ENCODE assay signal across 5 worm cellular contexts in the genomic region with DNA sequence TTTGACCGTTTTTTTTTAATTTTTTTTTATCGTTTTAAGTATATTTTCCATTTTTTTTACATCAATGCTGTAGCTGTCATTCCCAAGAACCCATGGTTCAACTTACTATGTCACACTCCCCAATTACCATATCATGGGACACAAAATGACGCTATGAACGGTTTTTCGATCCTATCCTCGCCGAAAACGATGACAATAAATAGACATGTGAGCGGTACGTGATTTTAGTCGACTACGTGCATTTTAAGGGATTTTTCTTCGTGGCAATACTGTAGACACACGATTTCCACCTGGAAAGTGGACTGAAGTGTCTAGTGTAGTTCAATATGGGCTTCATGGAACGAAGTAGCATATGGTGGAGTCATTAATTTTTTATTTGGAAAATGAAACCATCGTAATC.
A peak's percentile ranks its signal among the peaks of the same experiment; 100 is the strongest.
TF ChIP-seq lines count a peak whose summit lies in the region.

No protein-coding gene starts in this region.

TF ChIP-seq in whole organism, L1 larva, 84 proteins besides CTCF, POLR2A, EP300 and RAD21:
- peak; percentile 27 for TF ChIP-seq blmp-1 (tag; optimal IDR thresholded peaks at IDR 0.05; lab: Kevin White, UChicago)
- peak; percentile 65 for TF ChIP-seq nhr-20 (tag; optimal IDR thresholded peaks at IDR 0.05; lab: Kevin White, UChicago)
- peak; percentile 2 for TF ChIP-seq snu-23 (GFP tag; optimal IDR thresholded peaks at IDR 0.05; lab: Kevin White, UChicago)
- TF ChIP-seq nhr-90 (tag; optimal IDR thresholded peaks at IDR 0.05; lab: Kevin White, UChicago; ENCODE audit: poor library complexity), result peak; percentile 18
- TF ChIP-seq ceh-8 (GFP tag; optimal IDR thresholded peaks at IDR 0.05; lab: Kevin White, UChicago), result no peak
- TF ChIP-seq lin-14 (GFP tag; optimal IDR thresholded peaks at IDR 0.05; lab: Kevin White, UChicago), result peak; percentile 10
- peak in 1 of 6 experiments; percentile 47 for TF ChIP-seq elt-3 (tag; optimal IDR thresholded peaks at IDR 0.05; lab: Kevin White, UChicago)
- TF ChIP-seq pax-3 (tag; optimal IDR thresholded peaks at IDR 0.05; lab: Kevin White, UChicago), result no peak
- no peak for TF ChIP-seq jun-1 (tag; optimal IDR thresholded peaks at IDR 0.05; lab: Kevin White, UChicago)
- TF ChIP-seq egl-27 (tag; optimal IDR thresholded peaks at IDR 0.05; lab: Kevin White, UChicago), result no peak
- TF ChIP-seq sox-4 (tag; optimal IDR thresholded peaks at IDR 0.05; lab: Kevin White, UChicago), result no peak
- peak in 1 of 2 experiments; percentile 19 for TF ChIP-seq lin-35 (GFP tag; optimal IDR thresholded peaks at IDR 0.05; lab: Kevin White, UChicago)
- peak; percentile 24 for TF ChIP-seq nhr-71 (tag; optimal IDR thresholded peaks at IDR 0.05; lab: Kevin White, UChicago)
- peak; percentile 49 for TF ChIP-seq aha-1 (tag; optimal IDR thresholded peaks at IDR 0.05; lab: Kevin White, UChicago)
- no peak for TF ChIP-seq ces-1 (GFP tag; optimal IDR thresholded peaks at IDR 0.05; lab: Kevin White, UChicago)
- no peak for TF ChIP-seq mef-2 (tag; optimal IDR thresholded peaks at IDR 0.05; lab: Kevin White, UChicago)

TF ChIP-seq in whole organism, L2 larva, 48 proteins besides CTCF, POLR2A, EP300 and RAD21:
- peak; percentile 67 for TF ChIP-seq nhr-129 (tag; optimal IDR thresholded peaks at IDR 0.05; lab: Kevin White, UChicago)
- TF ChIP-seq nhr-25 (tag; optimal IDR thresholded peaks at IDR 0.05; lab: Kevin White, UChicago), result peak; percentile 45
- TF ChIP-seq mdl-1 (tag; optimal IDR thresholded peaks at IDR 0.05; lab: Kevin White, UChicago), result no peak
- TF ChIP-seq dmd-4 (tag; optimal IDR thresholded peaks at IDR 0.05; lab: Kevin White, UChicago), result no peak
- TF ChIP-seq elt-1 (tag; optimal IDR thresholded peaks at IDR 0.05; lab: Kevin White, UChicago), result no peak
- TF ChIP-seq peb-1 (tag; optimal IDR thresholded peaks at IDR 0.05; lab: Kevin White, UChicago), result no peak
- TF ChIP-seq nhr-21 (tag; optimal IDR thresholded peaks at IDR 0.05; lab: Kevin White, UChicago), result peak; percentile 0

TF ChIP-seq in whole organism, L3 larva, 47 proteins besides CTCF, POLR2A, EP300 and RAD21:
- TF ChIP-seq nfya-1 (tag; optimal IDR thresholded peaks at IDR 0.05; lab: Kevin White, UChicago; ENCODE audit: insufficient read depth), result no peak
- TF ChIP-seq elt-2 (tag; optimal IDR thresholded peaks at IDR 0.05; lab: Kevin White, UChicago), result peak; percentile 29
- no peak for TF ChIP-seq jun-1 (tag; optimal IDR thresholded peaks at IDR 0.05; lab: Kevin White, UChicago)
- no peak for TF ChIP-seq R02D3.7 (tag; optimal IDR thresholded peaks at IDR 0.05; lab: Kevin White, UChicago)
- no peak for TF ChIP-seq pqm-1 (tag; optimal IDR thresholded peaks at IDR 0.05; lab: Kevin White, UChicago)
- TF ChIP-seq ama-1 (optimal IDR thresholded peaks at IDR 0.05; lab: Kevin White, UChicago), result no peak

TF ChIP-seq in whole organism, L4 larva, 104 proteins besides CTCF, POLR2A, EP300 and RAD21:
- TF ChIP-seq unc-39 (tag; optimal IDR thresholded peaks at IDR 0.05; lab: Kevin White, UChicago), result no peak
- no peak for TF ChIP-seq skn-1 (tag; optimal IDR thresholded peaks at IDR 0.05; lab: Kevin White, UChicago)
- TF ChIP-seq rbr-2 (tag; optimal IDR thresholded peaks at IDR 0.05; lab: Kevin White, UChicago), result no peak
- no peak for TF ChIP-seq nhr-6 (tag; optimal IDR thresholded peaks at IDR 0.05; lab: Kevin White, UChicago)
- no peak for TF ChIP-seq mes-2 (tag; optimal IDR thresholded peaks at IDR 0.05; lab: Kevin White, UChicago; ENCODE audit: poor library complexity, severe bottlenecking)
- TF ChIP-seq tag-97 (GFP tag; IDR thresholded peaks at IDR 0.05; lab: Robert Waterston, UW), result no peak
- TF ChIP-seq hif-1 (tag; optimal IDR thresholded peaks at IDR 0.05; lab: Kevin White, UChicago), result peak; percentile 97 to 98
- TF ChIP-seq nhr-237 (tag; optimal IDR thresholded peaks at IDR 0.05; lab: Kevin White, UChicago), result no peak
- no peak for TF ChIP-seq ZK546.5 (tag; optimal IDR thresholded peaks at IDR 0.05; lab: Kevin White, UChicago)
- no peak for TF ChIP-seq mdl-1 (tag; optimal IDR thresholded peaks at IDR 0.05; lab: Kevin White, UChicago)
- TF ChIP-seq set-16 (GFP tag; IDR thresholded peaks at IDR 0.05; lab: Robert Waterston, UW), result no peak
- peak; percentile 85 for TF ChIP-seq nhr-28 (tag; optimal IDR thresholded peaks at IDR 0.05; lab: Kevin White, UChicago)
- TF ChIP-seq dmd-6 (GFP tag; IDR thresholded peaks at IDR 0.05; lab: Robert Waterston, UW), result peak; percentile 68
- TF ChIP-seq hlh-11 (tag; optimal IDR thresholded peaks at IDR 0.05; lab: Kevin White, UChicago), result peak; percentile 8
- TF ChIP-seq T26A8.4 (GFP tag; IDR thresholded peaks at IDR 0.05; lab: Robert Waterston, UW), result no peak
- peak; percentile 50 for TF ChIP-seq dve-1 (tag; optimal IDR thresholded peaks at IDR 0.05; lab: Kevin White, UChicago; ENCODE audit: insufficient read depth)
- no peak for TF ChIP-seq lin-15B (tag; optimal IDR thresholded peaks at IDR 0.05; lab: Kevin White, UChicago)
- TF ChIP-seq ctbp-1 (GFP tag; IDR thresholded peaks at IDR 0.05; lab: Robert Waterston, UW), result no peak
- TF ChIP-seq aha-1 (tag; lab: Kevin White, UChicago), result peak; percentile 63
- TF ChIP-seq lin-1 (GFP tag; IDR thresholded peaks at IDR 0.05; lab: Robert Waterston, UW), result no peak
- TF ChIP-seq hlh-30 (tag; optimal IDR thresholded peaks at IDR 0.05; lab: Kevin White, UChicago; ENCODE audit: insufficient read depth), result peak; percentile 76
- TF ChIP-seq egl-27 (tag; optimal IDR thresholded peaks at IDR 0.05; lab: Kevin White, UChicago), result no peak
- no peak for TF ChIP-seq ceh-82 (tag; optimal IDR thresholded peaks at IDR 0.05; lab: Kevin White, UChicago)
- TF ChIP-seq T20F7.1 (GFP tag; optimal IDR thresholded peaks at IDR 0.05; lab: Kevin White, UChicago), result no peak
- TF ChIP-seq dpl-1 (GFP tag; optimal IDR thresholded peaks at IDR 0.05; lab: Kevin White, UChicago), result no peak
- peak; percentile 1 for TF ChIP-seq nhr-48 (tag; optimal IDR thresholded peaks at IDR 0.05; lab: Kevin White, UChicago)
- TF ChIP-seq sdz-12 (GFP tag; optimal IDR thresholded peaks at IDR 0.05; lab: Kevin White, UChicago), result no peak

TF ChIP-seq in whole organism, young adult, 124 proteins besides CTCF, POLR2A, EP300 and RAD21:
- TF ChIP-seq madf-6 (GFP tag; IDR thresholded peaks at IDR 0.05; lab: Robert Waterston, UW), result no peak
- no peak for TF ChIP-seq F39B2.1 (GFP tag; IDR thresholded peaks at IDR 0.05; lab: Robert Waterston, UW)
- no peak for TF ChIP-seq him-1 (tag; optimal IDR thresholded peaks at IDR 0.05; lab: Kevin White, UChicago)
- TF ChIP-seq K12H6.12 (tag; optimal IDR thresholded peaks at IDR 0.05; lab: Kevin White, UChicago), result no peak
- no peak for TF ChIP-seq bed-2 (GFP tag; IDR thresholded peaks at IDR 0.05; lab: Robert Waterston, UW)
- peak; percentile 54 for TF ChIP-seq nhr-80 (tag; optimal IDR thresholded peaks at IDR 0.05; lab: Kevin White, UChicago)
- TF ChIP-seq sptf-2 (GFP tag; optimal IDR thresholded peaks at IDR 0.05; lab: Kevin White, UChicago), result no peak
- no peak for TF ChIP-seq ets-4 (GFP tag; optimal IDR thresholded peaks at IDR 0.05; lab: Kevin White, UChicago)
- no peak for TF ChIP-seq unc-130 (GFP tag; optimal IDR thresholded peaks at IDR 0.05; lab: Kevin White, UChicago)
- no peak for TF ChIP-seq athp-1 (tag; optimal IDR thresholded peaks at IDR 0.05; lab: Kevin White, UChicago)
- TF ChIP-seq let-607 (tag; optimal IDR thresholded peaks at IDR 0.05; lab: Kevin White, UChicago), result peak in 1 of 2 experiments; percentile 8
- no peak for TF ChIP-seq attf-6 (GFP tag; IDR thresholded peaks at IDR 0.05; lab: Robert Waterston, UW)
- no peak for TF ChIP-seq gei-17 (GFP tag; optimal IDR thresholded peaks at IDR 0.05; lab: Kevin White, UChicago)
- TF ChIP-seq dpl-1 (GFP tag; optimal IDR thresholded peaks at IDR 0.05; lab: Kevin White, UChicago), result no peak
- no peak for TF ChIP-seq ztf-18 (tag; optimal IDR thresholded peaks at IDR 0.05; lab: Kevin White, UChicago)
- TF ChIP-seq let-526 (GFP tag; IDR thresholded peaks at IDR 0.05; lab: Robert Waterston, UW), result no peak
